Fruit fly (Drosophila melanogaster): ENCODE measurements around the gene Pfdn1.

- TF ChIP-seq CrebA (GFP tag; optimal IDR thresholded peaks at IDR 0.05; ENCODE audit: borderline replicate concordance), result no peak
- no peak for TF ChIP-seq lola (GFP tag; optimal IDR thresholded peaks at IDR 0.05)
- TF ChIP-seq foxo (GFP tag; optimal IDR thresholded peaks at IDR 0.05), result peak; percentile 92 to 95
- TF ChIP-seq Dfd (GFP tag; optimal IDR thresholded peaks at IDR 0.05), result no peak
- TF ChIP-seq Abd-B (GFP tag; optimal IDR thresholded peaks at IDR 0.05), result no peak
Observed at dm6 chr2L:6051212-6051621, 17.7 kb upstream of the Pfdn1 start.
